Worm (Caenorhabditis elegans): ENCODE measurements around the gene elt-7.

The elt-7 gene

ce11 chrV:4754123-4754522 lies 16.3 kb upstream of the elt-7 start, which contains the start of gene hil-4 (continued):
- TF ChIP-seq mxl-2 (GFP tag; conservative IDR thresholded peaks at IDR 0.05) (no peak), Y105C5A.15 (GFP tag; IDR thresholded peaks at IDR 0.05) (no peak), mdl-1 (tag; optimal IDR thresholded peaks at IDR 0.05) (no peak), zfp-2 (tag; optimal IDR thresholded peaks at IDR 0.05) (no peak), mep-1 (tag; optimal IDR thresholded peaks at IDR 0.05) (no peak), Y48G9A.11 (GFP tag; IDR thresholded peaks at IDR 0.05) (peak; percentile 59), Y75B8A.6 (GFP tag; IDR thresholded peaks at IDR 0.05) (no peak), cey-2 (tag; optimal IDR thresholded peaks at IDR 0.05; ENCODE audit: borderline replicate concordance, insufficient read depth) (no peak), nhr-41 (GFP tag; IDR thresholded peaks at IDR 0.05) (no peak), snpc-4 (tag; optimal IDR thresholded peaks at IDR 0.05) (no peak), egl-43 (GFP tag; IDR thresholded peaks at IDR 0.05) (0 out of 2 replicates have a peak, but pooled peaks have one; percentile 67), lin-39 (tag; optimal IDR thresholded peaks at IDR 0.05) (no peak), ZK546.5 (tag; optimal IDR thresholded peaks at IDR 0.05) (no peak), hmg-1.1 (GFP tag; IDR thresholded peaks at IDR 0.05) (no peak), hif-1 (tag; optimal IDR thresholded peaks at IDR 0.05) (no peak), spr-3 (GFP tag; optimal IDR thresholded peaks at IDR 0.05) (no peak), snpc-1.2 (GFP tag; IDR thresholded peaks at IDR 0.05) (0 out of 2 replicates have a peak, but pooled peaks have one; percentile 25)

- TF ChIP-seq ztf-7 (tag; optimal IDR thresholded peaks at IDR 0.05), result no peak
- TF ChIP-seq spr-1 (tag; optimal IDR thresholded peaks at IDR 0.05), result no peak
- 0 out of 2 replicates have a peak, but pooled peaks have one; percentile 10 for TF ChIP-seq lin-38 (GFP tag; IDR thresholded peaks at IDR 0.05)
- TF ChIP-seq zip-11 (GFP tag; IDR thresholded peaks at IDR 0.05), result no peak
- TF ChIP-seq attf-4 (tag; optimal IDR thresholded peaks at IDR 0.05), result no peak
- TF ChIP-seq lin-13 (GFP tag; optimal IDR thresholded peaks at IDR 0.05), result no peak
- TF ChIP-seq F10B5.3 (tag; optimal IDR thresholded peaks at IDR 0.05), result no peak
- no peak for TF ChIP-seq daf-12 (tag; optimal IDR thresholded peaks at IDR 0.05)
- TF ChIP-seq duxl-1 (tag; optimal IDR thresholded peaks at IDR 0.05; ENCODE audit: poor library complexity), result no peak
- peak; percentile 8; the same call in 1 of the 2 replicates for TF ChIP-seq egl-43 (GFP tag; IDR thresholded peaks at IDR 0.05)
- peak; percentile 16; the same call in 1 of the 2 replicates for TF ChIP-seq pha-4 (GFP tag; IDR thresholded peaks at IDR 0.05)
- no peak for TF ChIP-seq pha-4 (tag; optimal IDR thresholded peaks at IDR 0.05)
- TF ChIP-seq nhr-41 (GFP tag; IDR thresholded peaks at IDR 0.05), result no peak
- TF ChIP-seq tag-97 (GFP tag; IDR thresholded peaks at IDR 0.05), result no peak
- TF ChIP-seq lin-15B (tag; optimal IDR thresholded peaks at IDR 0.05), result no peak
- no peak for TF ChIP-seq fkh-10 (GFP tag; optimal IDR thresholded peaks at IDR 0.05)
- no peak for TF ChIP-seq hif-1 (tag; optimal IDR thresholded peaks at IDR 0.05)
- peak; percentile 91 for TF ChIP-seq set-16 (GFP tag; IDR thresholded peaks at IDR 0.05)
- TF ChIP-seq daf-8 (GFP tag; IDR thresholded peaks at IDR 0.05), result no peak
- no peak for TF ChIP-seq hlh-11 (tag; optimal IDR thresholded peaks at IDR 0.05)
- no peak for TF ChIP-seq lin-39 (tag; optimal IDR thresholded peaks at IDR 0.05)
- TF ChIP-seq ceh-62 (tag; optimal IDR thresholded peaks at IDR 0.05), result no peak
- TF ChIP-seq cey-2 (tag; optimal IDR thresholded peaks at IDR 0.05; ENCODE audit: borderline replicate concordance, insufficient read depth), result no peak
- TF ChIP-seq nhr-237 (tag; optimal IDR thresholded peaks at IDR 0.05), result no peak
- no peak for TF ChIP-seq F49E8.2 (tag; optimal IDR thresholded peaks at IDR 0.05; ENCODE audit: borderline replicate concordance)
- TF ChIP-seq nhr-42 (GFP tag; IDR thresholded peaks at IDR 0.05), result no peak
- no peak for TF ChIP-seq mxl-3 (GFP tag; optimal IDR thresholded peaks at IDR 0.05)
- TF ChIP-seq ceh-32 (tag; optimal IDR thresholded peaks at IDR 0.05; ENCODE audit: poor library complexity), result no peak
- no peak for TF ChIP-seq fos-1 (tag; optimal IDR thresholded peaks at IDR 0.05)
- TF ChIP-seq ama-1 (optimal IDR thresholded peaks at IDR 0.05), result no peak
- TF ChIP-seq nhr-10 (tag; optimal IDR thresholded peaks at IDR 0.05), result no peak
- no peak for TF ChIP-seq nhr-28 (tag; optimal IDR thresholded peaks at IDR 0.05)
- TF ChIP-seq mdl-1 (tag; optimal IDR thresholded peaks at IDR 0.05), result no peak
- TF ChIP-seq Y48G9A.11 (GFP tag; IDR thresholded peaks at IDR 0.05), result no peak
- TF ChIP-seq nhr-6 (tag; optimal IDR thresholded peaks at IDR 0.05), result no peak
These were observed 15.7 kb upstream of the elt-7 start for ce11 chrV:4754684-4755211.

All from whole organism, L4 larva.